Fruit fly (Drosophila melanogaster) Kc167 (cell line): ENCODE results near the gene Rbbp5.

Source experiments
- Myc ChIP-seq: fragments of >200 bp; optimal IDR thresholded peaks from 2 replicates; lab custom pipeline; 2017; ENCODE audit warnings: missing external identifiers
- Sin3A ChIP-seq: fragments of >200 bp; optimal IDR thresholded peaks from 2 replicates; lab custom pipeline; 2018; ENCODE audit warnings: missing external identifiers
- h ChIP-seq: fragments of >200 bp; optimal IDR thresholded peaks from 3 replicates; lab custom pipeline; 2018; ENCODE audit warnings: missing external identifiers
- insv ChIP-seq: fragments of >200 bp; optimal IDR thresholded peaks from 3 replicates; lab custom pipeline; 2018; ENCODE audit warnings: missing external identifiers
- psq ChIP-seq: fragments of >200 bp; optimal IDR thresholded peaks from 2 replicates; lab custom pipeline; 2017; ENCODE audit warnings: missing external identifiers
- ttk ChIP-seq: sonication (Bioruptor generic); optimal IDR thresholded peaks from 2 replicates; lab custom pipeline; 2017; ENCODE audit warnings: missing external identifiers

The Rbbp5 gene

dm6 chr3L:20347762-20348580 lies at the start of gene Rbbp5, which contains the start of gene eRF1:
Rbbp5 (minus strand) TSS chr3L:20347942.
eRF1 (plus strand) TSS chr3L:20348355.
- TF ChIP-seq insv (lab: Kevin White, UChicago) (no peak), Sin3A (lab: Kevin White, UChicago) (no peak), Myc (lab: Kevin White, UChicago) (no peak), ttk (no peak), psq (no peak), h (lab: Kevin White, UChicago) (no peak)

DNA sequence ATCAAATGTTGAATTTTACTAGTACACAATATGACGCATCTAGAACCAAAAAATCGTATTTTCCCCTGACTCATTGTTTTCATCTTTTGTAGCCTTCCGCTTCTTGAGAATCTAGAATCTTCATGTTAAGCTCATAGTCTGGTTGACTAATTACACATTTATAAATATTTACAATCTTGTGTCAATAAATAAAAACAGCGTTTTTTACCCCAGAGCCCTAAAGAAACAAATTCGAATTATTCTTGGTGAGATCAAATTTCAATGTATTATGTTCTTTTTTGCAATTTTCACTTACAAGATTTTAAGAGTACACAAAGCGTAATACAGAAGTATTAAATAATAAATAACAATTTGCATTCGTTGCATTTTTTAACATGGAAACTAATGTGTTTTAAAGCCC lies 48.3 kb upstream of the Rbbp5 start:
- TF ChIP-seq ttk (no peak), Myc (lab: Kevin White, UChicago) (no peak), psq (no peak), Sin3A (lab: Kevin White, UChicago) (no peak), h (lab: Kevin White, UChicago) (no peak), insv (lab: Kevin White, UChicago) (no peak)

dm6 chr3L:20395257-20395909 lies 47.6 kb upstream of the Rbbp5 start:
- TF ChIP-seq ttk (no peak), Sin3A (lab: Kevin White, UChicago) (no peak), psq (no peak), h (lab: Kevin White, UChicago) (no peak), insv (lab: Kevin White, UChicago) (no peak), Myc (lab: Kevin White, UChicago) (no peak)

dm6 chr3L:20393357-20393756 lies 45.6 kb upstream of the Rbbp5 start, which contains the start of gene CG33969:
CG33969 (minus strand) TSS chr3L:20393553.
- no peak for TF ChIP-seq insv (lab: Kevin White, UChicago)
- no peak for TF ChIP-seq h (lab: Kevin White, UChicago)
- no peak for TF ChIP-seq Sin3A (lab: Kevin White, UChicago)
- TF ChIP-seq psq = no peak
- no peak for TF ChIP-seq ttk
- no peak for TF ChIP-seq Myc (lab: Kevin White, UChicago)

- TF ChIP-seq Sin3A (lab: Kevin White, UChicago) = no peak
- no peak for TF ChIP-seq h (lab: Kevin White, UChicago)
- TF ChIP-seq psq = no peak
- TF ChIP-seq ttk = no peak
- TF ChIP-seq Myc (lab: Kevin White, UChicago) = no peak
- no peak for TF ChIP-seq insv (lab: Kevin White, UChicago)
These were observed 41.2 kb upstream of the Rbbp5 start for dm6 chr3L:20388983-20389382.

DNA sequence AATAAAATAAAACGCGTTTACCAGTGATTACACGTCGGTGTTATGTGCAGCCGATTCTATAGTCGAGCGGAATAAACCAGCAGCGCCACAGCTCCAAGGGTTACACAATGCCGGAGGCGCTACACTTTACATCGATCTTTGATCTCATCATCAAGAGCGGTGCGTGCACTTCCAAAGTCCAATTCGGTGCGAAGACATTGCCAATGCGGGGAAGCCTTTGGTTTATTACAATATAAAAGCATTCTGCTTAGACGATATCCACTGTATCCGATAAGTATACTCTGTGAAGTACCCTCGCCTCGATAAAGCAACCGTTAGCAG lies 40.1 kb upstream of the Rbbp5 start:
- TF ChIP-seq Myc (lab: Kevin White, UChicago) = no peak
- no peak for TF ChIP-seq insv (lab: Kevin White, UChicago)

DNA sequence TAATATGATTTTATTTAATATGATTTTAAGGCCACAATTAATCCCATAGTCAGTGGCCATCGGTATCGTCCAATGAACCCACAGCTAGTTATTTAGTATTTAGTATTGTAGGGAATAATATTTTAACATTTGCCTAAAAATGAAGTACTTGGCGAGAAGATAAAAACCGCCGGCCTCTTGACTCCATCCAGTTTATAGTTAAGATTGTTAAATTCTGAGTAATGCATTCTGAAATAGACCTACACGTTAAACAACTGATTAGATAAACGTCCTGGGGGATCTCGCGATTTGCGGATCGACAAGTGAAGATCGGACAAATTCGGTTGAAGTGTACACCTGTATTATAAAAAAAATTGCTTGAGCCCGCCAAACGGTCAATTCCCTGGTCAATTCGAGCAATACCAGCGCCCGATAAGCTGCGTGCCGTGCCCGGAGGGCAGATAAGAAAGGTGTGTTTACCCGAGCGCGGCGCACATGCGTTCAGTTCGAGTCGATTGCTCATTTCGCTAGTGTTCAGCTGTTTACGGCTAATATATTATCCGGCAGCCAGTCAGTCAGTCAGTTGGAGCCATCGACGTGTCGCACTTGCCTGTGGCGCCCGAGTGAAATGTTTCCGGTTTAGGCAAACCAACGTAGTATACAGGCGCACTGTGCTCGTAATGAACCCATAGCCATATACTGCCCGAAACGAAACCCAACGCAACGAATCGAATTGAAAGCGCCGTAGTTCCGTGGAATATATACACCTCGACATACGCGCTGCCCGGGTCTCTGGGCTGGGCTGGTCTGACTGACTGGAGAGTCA lies 39.5 kb upstream of the Rbbp5 start:
- TF ChIP-seq Sin3A (lab: Kevin White, UChicago) (no peak), ttk (no peak), h (lab: Kevin White, UChicago) (no peak), insv (lab: Kevin White, UChicago) (no peak), Myc (lab: Kevin White, UChicago) (no peak), psq (no peak)

DNA sequence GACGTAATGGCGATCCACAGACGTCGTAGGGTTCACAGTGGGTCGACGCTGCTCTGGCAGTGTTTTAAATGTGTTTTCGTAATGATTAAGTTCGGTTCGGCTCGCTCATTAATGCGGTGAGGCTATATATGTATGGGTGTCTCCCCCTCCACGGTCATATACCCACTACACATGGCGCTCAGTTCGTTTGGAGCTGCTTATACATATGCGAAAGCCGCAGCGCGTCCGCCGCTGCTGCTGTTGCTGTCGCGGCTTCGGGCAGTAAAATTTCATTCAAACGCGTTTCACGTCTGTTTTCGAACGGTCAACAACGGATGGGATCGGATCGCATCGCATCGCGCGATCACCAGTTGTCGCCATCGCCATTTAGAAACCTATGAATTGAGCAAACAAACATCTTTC lies 38.2 kb upstream of the Rbbp5 start:
- no peak for TF ChIP-seq Myc (lab: Kevin White, UChicago)
- no peak for TF ChIP-seq Sin3A (lab: Kevin White, UChicago)
- no peak for TF ChIP-seq insv (lab: Kevin White, UChicago)

DNA sequence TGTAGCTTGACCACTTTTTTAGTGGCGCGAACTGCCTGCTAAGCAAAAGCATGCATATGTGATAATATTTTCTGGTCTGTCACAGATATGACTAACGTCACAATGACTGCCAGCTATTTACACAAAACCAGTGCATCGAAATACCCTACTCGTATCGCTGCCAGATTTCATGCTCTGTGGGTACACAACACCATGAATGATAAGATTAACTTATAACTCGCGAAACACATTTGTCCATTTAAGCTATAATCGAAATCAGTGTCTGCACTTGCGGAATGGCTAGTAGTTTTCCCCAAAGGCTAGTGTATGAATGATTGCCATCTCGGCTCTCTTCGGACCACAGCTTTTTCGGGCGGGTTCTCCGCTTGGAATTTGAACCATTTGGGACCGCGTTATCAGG lies 37.7 kb upstream of the Rbbp5 start:
- no peak for TF ChIP-seq ttk

- TF ChIP-seq Myc (lab: Kevin White, UChicago) (no peak), insv (lab: Kevin White, UChicago) (no peak), h (lab: Kevin White, UChicago) (no peak), Sin3A (lab: Kevin White, UChicago) (no peak), psq (no peak), ttk (no peak)
These were observed 37.3 kb upstream of the Rbbp5 start for dm6 chr3L:20385006-20385405.

- TF ChIP-seq h (lab: Kevin White, UChicago) (no peak), Myc (lab: Kevin White, UChicago) (no peak), insv (lab: Kevin White, UChicago) (no peak), ttk (no peak), psq (no peak), Sin3A (lab: Kevin White, UChicago) (no peak)
These were observed 36.5 kb upstream of the Rbbp5 start, which contains the start of the genes CG5498 and fbl for dm6 chr3L:20384086-20384810. CG5498 (minus strand) TSS chr3L:20384109. fbl (plus strand) TSS chr3L:20384429.
